Fruit fly (Drosophila melanogaster): ENCODE data around the gene rdgB.
A peak's percentile ranks its signal among the peaks of the same experiment; 100 is the strongest.

The rdgB gene

dm6 chrX:13787282-13787850, 24.8 kb downstream of the rdgB start (continued):
- TF ChIP-seq Oli (tag; optimal IDR thresholded peaks at IDR 0.05): peak; percentile 8
- no peak for TF ChIP-seq cwo (GFP tag; optimal IDR thresholded peaks at IDR 0.05)
- TF ChIP-seq Hey (tag; optimal IDR thresholded peaks at IDR 0.05): no peak
- no peak for TF ChIP-seq CG30403 (GFP tag; optimal IDR thresholded peaks at IDR 0.05)
- no peak for TF ChIP-seq CG15601 (tag; optimal IDR thresholded peaks at IDR 0.05)
- no peak for TF ChIP-seq her (GFP tag; optimal IDR thresholded peaks at IDR 0.05)
- TF ChIP-seq Sry-β (GFP tag; optimal IDR thresholded peaks at IDR 0.05): no peak
- TF ChIP-seq sob (GFP tag; IDR thresholded peaks at IDR 0.05): no peak
- TF ChIP-seq HmgD (GFP tag; optimal IDR thresholded peaks at IDR 0.05): no peak
- no peak for TF ChIP-seq fd64A (GFP tag; optimal IDR thresholded peaks at IDR 0.05)
- TF ChIP-seq Poxn (GFP tag; IDR thresholded peaks at IDR 0.05): no peak
- peak; percentile 88 for TF ChIP-seq nerfin-1 (tag; optimal IDR thresholded peaks at IDR 0.05)
- TF ChIP-seq CG13287 (GFP tag; IDR thresholded peaks at IDR 0.05; ENCODE audit: partially characterized antibody): no peak
- no peak for TF ChIP-seq Fer2 (tag; optimal IDR thresholded peaks at IDR 0.05)
- TF ChIP-seq grn (GFP tag; optimal IDR thresholded peaks at IDR 0.05): no peak
- TF ChIP-seq Dll (GFP tag; IDR thresholded peaks at IDR 0.05; ENCODE audit: partially characterized antibody): no peak
- no peak for TF ChIP-seq TFAM (GFP tag; optimal IDR thresholded peaks at IDR 0.05)
- no peak for TF ChIP-seq CG13775 (GFP tag; optimal IDR thresholded peaks at IDR 0.05)
- TF ChIP-seq sisA (GFP tag; IDR thresholded peaks at IDR 0.05): no peak
- TF ChIP-seq mam (GFP tag; optimal IDR thresholded peaks at IDR 0.05): no peak
- no peak for TF ChIP-seq BEAF-32 (GFP tag; optimal IDR thresholded peaks at IDR 0.05)
- no peak for TF ChIP-seq CG8944 (GFP tag; optimal IDR thresholded peaks at IDR 0.05)
- TF ChIP-seq Bgb (GFP tag; IDR thresholded peaks at IDR 0.05; ENCODE audit: partially characterized antibody): no peak
- TF ChIP-seq NC2β (GFP tag; optimal IDR thresholded peaks at IDR 0.05): no peak
- TF ChIP-seq phol (tag; optimal IDR thresholded peaks at IDR 0.05): peak; percentile 24
- no peak for TF ChIP-seq CG15479 (GFP tag; optimal IDR thresholded peaks at IDR 0.05)
- TF ChIP-seq E2f1 (GFP tag; IDR thresholded peaks at IDR 0.05): no peak
- TF ChIP-seq Hr39 (optimal IDR thresholded peaks at IDR 0.05): no peak
- no peak for TF ChIP-seq CG8359 (GFP tag; optimal IDR thresholded peaks at IDR 0.05; ENCODE audit: borderline replicate concordance)
- no peak for TF ChIP-seq yki (optimal IDR thresholded peaks at IDR 0.05)
- no peak for TF ChIP-seq psq (GFP tag; optimal IDR thresholded peaks at IDR 0.05)
- no peak for TF ChIP-seq unc-4 (GFP tag; IDR thresholded peaks at IDR 0.05; ENCODE audit: partially characterized antibody)
- no peak for TF ChIP-seq CG3065 (GFP tag; optimal IDR thresholded peaks at IDR 0.05)
- no peak for TF ChIP-seq Dfd (GFP tag; optimal IDR thresholded peaks at IDR 0.05)
- TF ChIP-seq Tbp (GFP tag; optimal IDR thresholded peaks at IDR 0.05): no peak
- TF ChIP-seq disco-r (GFP tag; optimal IDR thresholded peaks at IDR 0.05): no peak
- TF ChIP-seq Bdp1 (GFP tag; optimal IDR thresholded peaks at IDR 0.05): no peak
- TF ChIP-seq Hr3 (GFP tag; optimal IDR thresholded peaks at IDR 0.05): no peak
- no peak for TF ChIP-seq dpn (GFP tag; optimal IDR thresholded peaks at IDR 0.05)
- no peak for TF ChIP-seq HLHmδ (GFP tag; optimal IDR thresholded peaks at IDR 0.05)
- TF ChIP-seq sim (GFP tag; IDR thresholded peaks at IDR 0.05): no peak
- TF ChIP-seq org-1 (GFP tag; optimal IDR thresholded peaks at IDR 0.05): no peak
- no peak for TF ChIP-seq CG7928 (GFP tag; optimal IDR thresholded peaks at IDR 0.05)
- no peak for TF ChIP-seq fd96Cb (tag; optimal IDR thresholded peaks at IDR 0.05)
- TF ChIP-seq Hand (GFP tag; optimal IDR thresholded peaks at IDR 0.05): no peak
- no peak for TF ChIP-seq lab (GFP tag; optimal IDR thresholded peaks at IDR 0.05)
- no peak for TF ChIP-seq H15 (GFP tag; IDR thresholded peaks at IDR 0.05)
- TF ChIP-seq CG12659 (GFP tag; optimal IDR thresholded peaks at IDR 0.05): no peak
- TF ChIP-seq CG10654 (GFP tag; optimal IDR thresholded peaks at IDR 0.05): no peak
- TF ChIP-seq dmrt99B (tag; optimal IDR thresholded peaks at IDR 0.05): peak; percentile 6
- TF ChIP-seq Myb (GFP tag; optimal IDR thresholded peaks at IDR 0.05): no peak
